Fruit fly (Drosophila melanogaster): Measurements from ENCODE around the gene CG15754.

Gene CG15754

dm6 chrX:13568127-13568526, 40.3 kb downstream of the CG15754 start (continued):
- TF ChIP-seq pan (optimal IDR thresholded peaks at IDR 0.05) (no peak), pan (GFP tag; optimal IDR thresholded peaks at IDR 0.05 in 1 of 2, IDR thresholded peaks at IDR 0.05 in 1 of 2) (peak in 1 of 2 experiments; percentile 52), cas (GFP tag; IDR thresholded peaks at IDR 0.05) (no peak), az2 (GFP tag; optimal IDR thresholded peaks at IDR 0.05) (peak; percentile 14), eyg (GFP tag; optimal IDR thresholded peaks at IDR 0.05) (peak; percentile 10), scrt (GFP tag; optimal IDR thresholded peaks at IDR 0.05) (no peak), CG7556 (GFP tag; optimal IDR thresholded peaks at IDR 0.05) (no peak), CG17359 (tag; optimal IDR thresholded peaks at IDR 0.05) (peak; percentile 24), gt (GFP tag; IDR thresholded peaks at IDR 0.05) (no peak), Dp (GFP tag; optimal IDR thresholded peaks at IDR 0.05) (no peak), CG18599 (GFP tag; optimal IDR thresholded peaks at IDR 0.05) (peak; percentile 25), HLHmδ (GFP tag; optimal IDR thresholded peaks at IDR 0.05) (no peak), Blimp-1 (GFP tag; optimal IDR thresholded peaks at IDR 0.05) (peak; percentile 34), fd64A (GFP tag; optimal IDR thresholded peaks at IDR 0.05) (no peak), CG30403 (GFP tag; optimal IDR thresholded peaks at IDR 0.05) (peak; percentile 25), slbo (GFP tag; IDR thresholded peaks at IDR 0.05) (peak; percentile 66), lmd (GFP tag; IDR thresholded peaks at IDR 0.05) (peak; percentile 39; the same call in 1 of the 2 replicates), bcd (GFP tag; optimal IDR thresholded peaks at IDR 0.05) (no peak), hb (GFP tag; IDR thresholded peaks at IDR 0.05; ENCODE audit: partially characterized antibody) (no peak), CG15514 (GFP tag; optimal IDR thresholded peaks at IDR 0.05) (no peak), pnt (GFP tag; optimal IDR thresholded peaks at IDR 0.05) (no peak), al (GFP tag; IDR thresholded peaks at IDR 0.05) (no peak), grn (GFP tag; optimal IDR thresholded peaks at IDR 0.05) (no peak), gfzf (GFP tag; optimal IDR thresholded peaks at IDR 0.05) (no peak), Atf-2 (GFP tag; optimal IDR thresholded peaks at IDR 0.05) (no peak), Bteb2 (GFP tag; optimal IDR thresholded peaks at IDR 0.05) (no peak), CG10565 (GFP tag; optimal IDR thresholded peaks at IDR 0.05) (no peak), fu2 (GFP tag; optimal IDR thresholded peaks at IDR 0.05) (no peak), nom (GFP tag; optimal IDR thresholded peaks at IDR 0.05) (no peak), NC2α (GFP tag; optimal IDR thresholded peaks at IDR 0.05) (no peak), Hey (tag; optimal IDR thresholded peaks at IDR 0.05) (no peak), CG34224 (GFP tag; IDR thresholded peaks at IDR 0.05; ENCODE audit: partially characterized antibody) (no peak), CG1024 (GFP tag; IDR thresholded peaks at IDR 0.05) (no peak), kay (GFP tag; optimal IDR thresholded peaks at IDR 0.05) (no peak), CG10654 (GFP tag; optimal IDR thresholded peaks at IDR 0.05) (no peak), Dbx (GFP tag; IDR thresholded peaks at IDR 0.05) (no peak), Myb (GFP tag; optimal IDR thresholded peaks at IDR 0.05) (no peak), ssp (GFP tag; IDR thresholded peaks at IDR 0.05) (no peak), CG30431 (GFP tag; optimal IDR thresholded peaks at IDR 0.05) (no peak), Spps (tag; optimal IDR thresholded peaks at IDR 0.05) (no peak), CG13296 (GFP tag; optimal IDR thresholded peaks at IDR 0.05) (peak; percentile 8), vfl (GFP tag; optimal IDR thresholded peaks at IDR 0.05) (no peak), Jarid2 (GFP tag; optimal IDR thresholded peaks at IDR 0.05) (no peak), ato (GFP tag; IDR thresholded peaks at IDR 0.05; ENCODE audit: partially characterized antibody) (no peak), wor (GFP tag; IDR thresholded peaks at IDR 0.05) (no peak), mirr (GFP tag; optimal IDR thresholded peaks at IDR 0.05) (no peak), shn (GFP tag; optimal IDR thresholded peaks at IDR 0.05) (no peak), CG7839 (tag; optimal IDR thresholded peaks at IDR 0.05) (peak; percentile 43), CHES-1-like (GFP tag; optimal IDR thresholded peaks at IDR 0.05) (no peak), CG7786 (GFP tag; optimal IDR thresholded peaks at IDR 0.05) (no peak), row (GFP tag; IDR thresholded peaks at IDR 0.05) (peak; percentile 55; the same call in 2 of the 3 replicates)

Data from whole organism, embryonic.